Fruit fly (Drosophila melanogaster) whole organism, wandering third instar larva: ENCODE data around the gene CG4666.
A peak's percentile ranks its signal among the peaks of the same experiment; 100 is the strongest.

Experiments used
- Abd-B ChIP-seq: fragments of >200 bp; optimal IDR thresholded peaks from 2 replicates; lab custom pipeline; 2017; ENCODE audit warnings: missing biosample characterization, missing genetic modification characterization
- CG32264 ChIP-seq: fragments of 200-800 bp; sonication (Bioruptor generic); optimal IDR thresholded peaks from 2 replicates; lab custom pipeline; 2016; ENCODE audit warnings: missing biosample characterization, missing genetic modification characterization
- CG9705 ChIP-seq: fragments of 200-800 bp; sonication (Bioruptor generic); optimal IDR thresholded peaks from 2 replicates; lab custom pipeline; 2018; ENCODE audit warnings: missing biosample characterization, mild to moderate bottlenecking, missing genetic modification characterization
- CrebA ChIP-seq: fragments of 200-800 bp; sonication (Bioruptor generic); optimal IDR thresholded peaks from 2 replicates; lab custom pipeline; 2016; ENCODE audit warnings: missing biosample characterization, mild to moderate bottlenecking, missing genetic modification characterization, borderline replicate concordance
- Dfd ChIP-seq: fragments of >200 bp; optimal IDR thresholded peaks from 2 replicates; lab custom pipeline; 2017; ENCODE audit warnings: missing biosample characterization, missing genetic modification characterization
- Dif ChIP-seq: fragments of 200-275, 200-300 bp; sonication (Bioruptor generic); optimal IDR thresholded peaks from 2 replicates; lab custom pipeline; 2018; ENCODE audit warnings: missing biosample characterization, missing genetic modification characterization; ENCODE audit not compliant: partially characterized antibody
- HLH106 ChIP-seq: fragments of 200-800 bp; optimal IDR thresholded peaks from 3 replicates; lab custom pipeline; 2019; ENCODE audit warnings: missing biosample characterization, mild to moderate bottlenecking, missing genetic modification characterization, moderate library complexity
- Hnf4 ChIP-seq: fragments of 200-800 bp; sonication (Bioruptor generic); optimal IDR thresholded peaks from 2 replicates; lab custom pipeline; 2016; ENCODE audit warnings: missing biosample characterization, mild to moderate bottlenecking, missing genetic modification characterization
- Hr78 ChIP-seq: fragments of >200 bp; optimal IDR thresholded peaks from 2 replicates; lab custom pipeline; 2017; ENCODE audit warnings: missing biosample characterization, missing genetic modification characterization
- Hr83 ChIP-seq: fragments of 200-300 bp; sonication (Bioruptor generic); optimal IDR thresholded peaks from 2 replicates; lab custom pipeline; 2016; ENCODE audit warnings: missing biosample characterization, mild to moderate bottlenecking, missing genetic modification characterization, moderate library complexity; ENCODE audit not compliant: poor library complexity, severe bottlenecking
- Jra ChIP-seq: sonication (Bioruptor generic); optimal IDR thresholded peaks from 2 replicates; lab custom pipeline; 2016; ENCODE audit warnings: missing biosample characterization, missing genetic modification characterization
- Mio ChIP-seq: sonication (Bioruptor generic); optimal IDR thresholded peaks from 2 replicates; lab custom pipeline; 2016; ENCODE audit warnings: missing biosample characterization, missing genetic modification characterization
- Myc ChIP-seq: fragments of >200 bp; optimal IDR thresholded peaks from 2 replicates; lab custom pipeline; 2017
- N ChIP-seq: fragments of >200 bp; optimal IDR thresholded peaks from 2 replicates; lab custom pipeline; 2018; ENCODE audit warnings: missing biosample characterization, missing external identifiers, missing genetic modification characterization
- OdsH ChIP-seq: fragments of 200-800 bp; sonication (Bioruptor generic); optimal IDR thresholded peaks from 2 replicates; lab custom pipeline; 2016; ENCODE audit warnings: missing biosample characterization, mild to moderate bottlenecking, missing genetic modification characterization
- Rel ChIP-seq, 2 experiments: fragments of 200-800 bp; sonication (Bioruptor generic) in 1 of 2; optimal IDR thresholded peaks; 2 replicates in 1 of 2; 3 replicates in 1 of 2; lab custom pipeline; 2016 to 2019; ENCODE audit warnings: mild to moderate bottlenecking in 2 of 2, missing biosample characterization in 2 of 2, missing genetic modification characterization in 2 of 2, moderate library complexity in 1 of 2
- Sp1 ChIP-seq: fragments of 200-800 bp; sonication (Bioruptor generic); optimal IDR thresholded peaks from 3 replicates; lab custom pipeline; 2019; ENCODE audit warnings: missing biosample characterization, mild to moderate bottlenecking, missing genetic modification characterization, moderate library complexity
- Vsx2 ChIP-seq: fragments of 200-300, 225-300 bp; sonication (Bioruptor generic); optimal IDR thresholded peaks from 2 replicates; lab custom pipeline; 2018; ENCODE audit warnings: missing biosample characterization, missing genetic modification characterization; ENCODE audit not compliant: partially characterized antibody
- br ChIP-seq: fragments of 200-800 bp; sonication (Bioruptor generic); optimal IDR thresholded peaks from 2 replicates; lab custom pipeline; 2016; ENCODE audit warnings: missing biosample characterization, missing genetic modification characterization
- brk ChIP-seq: fragments of 200-800 bp; sonication (Bioruptor generic); optimal IDR thresholded peaks from 2 replicates; lab custom pipeline; 2016; ENCODE audit warnings: missing biosample characterization, mild to moderate bottlenecking, missing genetic modification characterization
- dl ChIP-seq, 2 experiments: fragments of 175-275, 200-275 bp in 1 of 2; fragments of 200-275 bp in 1 of 2; sonication (Bioruptor generic); optimal IDR thresholded peaks; lab custom pipeline; 2018; ENCODE audit warnings: mild to moderate bottlenecking in 2 of 2, missing biosample characterization in 2 of 2, missing genetic modification characterization in 2 of 2, moderate library complexity in 2 of 2; ENCODE audit not compliant: partially characterized antibody in 2 of 2, insufficient read depth in 1 of 2
- dmrt93B ChIP-seq: fragments of 200-800 bp; sonication (Bioruptor generic); optimal IDR thresholded peaks from 2 replicates; lab custom pipeline; 2018; ENCODE audit warnings: missing biosample characterization, mild to moderate bottlenecking, missing genetic modification characterization
- dsf ChIP-seq: sonication (Bioruptor generic); optimal IDR thresholded peaks from 2 replicates; lab custom pipeline; 2016; ENCODE audit warnings: missing biosample characterization, missing genetic modification characterization, borderline replicate concordance
- ey ChIP-seq: fragments of 200-800 bp; sonication (Bioruptor generic); optimal IDR thresholded peaks from 2 replicates; lab custom pipeline; 2016; ENCODE audit warnings: missing biosample characterization, missing genetic modification characterization
- foxo ChIP-seq, 2 experiments: fragments of 200-800 bp; sonication (Bioruptor generic); optimal IDR thresholded peaks; 2 replicates in 1 of 2; 3 replicates in 1 of 2; lab custom pipeline; 2016 to 2017; ENCODE audit warnings: missing biosample characterization in 2 of 2, missing genetic modification characterization in 2 of 2
- fru ChIP-seq: fragments of 200-800 bp; sonication (Bioruptor generic); optimal IDR thresholded peaks from 3 replicates; lab custom pipeline; 2016; ENCODE audit warnings: missing biosample characterization, mild to moderate bottlenecking, missing genetic modification characterization
- h ChIP-seq: fragments of 200-800 bp; sonication (Bioruptor generic); optimal IDR thresholded peaks from 3 replicates; lab custom pipeline; 2016; ENCODE audit warnings: missing biosample characterization, mild to moderate bottlenecking, missing genetic modification characterization
- jim ChIP-seq: fragments of 175-275, 200-325 bp; sonication (Bioruptor generic); optimal IDR thresholded peaks from 2 replicates; lab custom pipeline; 2016; ENCODE audit warnings: missing biosample characterization, mild to moderate bottlenecking, missing genetic modification characterization
- lola ChIP-seq: fragments of >200 bp; optimal IDR thresholded peaks from 2 replicates; lab custom pipeline; 2017; ENCODE audit warnings: missing biosample characterization, missing genetic modification characterization
- pan ChIP-seq: fragments of >200 bp; optimal IDR thresholded peaks from 2 replicates; lab custom pipeline; 2017
- psq ChIP-seq: fragments of 200-800 bp; sonication (Bioruptor generic); optimal IDR thresholded peaks from 3 replicates; lab custom pipeline; 2017; ENCODE audit warnings: missing biosample characterization, mild to moderate bottlenecking, missing genetic modification characterization, moderate library complexity
- rgr ChIP-seq: fragments of 200-800 bp; sonication (Bioruptor generic); optimal IDR thresholded peaks from 3 replicates; lab custom pipeline; 2016; ENCODE audit warnings: missing biosample characterization, mild to moderate bottlenecking, missing genetic modification characterization
- sage ChIP-seq: fragments of 200-800 bp; sonication (Bioruptor generic); optimal IDR thresholded peaks from 2 replicates; lab custom pipeline; 2016; ENCODE audit warnings: missing biosample characterization, mild to moderate bottlenecking, missing genetic modification characterization
- sv ChIP-seq: fragments of 200-800 bp; sonication (Bioruptor generic); optimal IDR thresholded peaks from 3 replicates; lab custom pipeline; 2016; ENCODE audit warnings: missing biosample characterization, missing genetic modification characterization
- tai ChIP-seq: sonication (Bioruptor generic); optimal IDR thresholded peaks from 2 replicates; lab custom pipeline; 2016; ENCODE audit warnings: missing biosample characterization, missing genetic modification characterization
- usp ChIP-seq: fragments of >200 bp; optimal IDR thresholded peaks from 2 replicates; lab custom pipeline; 2017; ENCODE audit warnings: missing biosample characterization, missing genetic modification characterization
- woc ChIP-seq: sonication (Bioruptor generic); optimal IDR thresholded peaks from 2 replicates; lab custom pipeline; 2016; ENCODE audit warnings: missing biosample characterization, mild to moderate bottlenecking, missing genetic modification characterization

The CG4666 gene

DNA sequence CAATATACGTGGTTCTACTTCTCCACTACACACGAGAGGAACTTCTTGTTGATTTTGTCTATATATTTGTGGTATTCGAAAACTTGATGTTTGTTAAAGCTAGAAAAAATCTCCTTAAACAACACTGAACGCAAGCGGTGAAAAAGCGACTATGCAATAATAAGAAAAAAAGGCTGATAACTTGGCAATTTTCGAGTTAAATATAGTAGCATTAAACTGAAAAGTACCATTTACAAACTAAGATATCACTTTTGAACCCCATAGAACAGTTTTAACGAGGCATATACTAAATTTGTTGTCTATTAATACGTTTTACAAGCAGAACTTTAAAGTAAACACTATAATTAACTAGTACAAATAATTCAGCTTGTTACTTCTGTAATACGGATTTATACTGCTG, at the start of gene CG4666:
CG4666 (minus strand) TSS at position 101 of the 400 bp plus-strand sequence.
- TF ChIP-seq Dif (GFP tag; lab: Kevin White, UChicago) (no peak), tai (no peak), br (GFP tag; lab: Kevin White, UChicago) (no peak), brk (GFP tag; lab: Kevin White, UChicago) (no peak), Mio (GFP tag; lab: Kevin White, UChicago) (no peak), Dfd (no peak), pan (lab: Kevin White, UChicago) (no peak)

DNA sequence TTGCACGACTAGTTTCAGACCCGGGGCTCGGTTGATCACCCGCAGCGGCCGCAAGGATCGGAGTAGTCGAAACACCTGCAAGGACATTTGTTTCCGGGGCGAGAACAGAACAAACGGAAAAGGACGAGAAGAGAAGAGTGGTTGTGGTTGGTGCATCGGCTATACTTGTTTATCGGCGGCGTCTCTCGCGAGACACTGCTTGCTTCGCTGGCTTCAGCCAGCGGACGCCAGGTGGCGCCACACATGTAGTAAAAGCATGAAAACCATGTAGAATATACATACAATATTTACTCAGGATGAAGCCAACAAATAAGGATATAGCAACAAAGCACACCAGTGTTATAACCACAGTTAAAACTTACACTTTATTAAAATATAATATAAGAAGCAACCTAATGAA, 32.3 kb upstream of the CG4666 start:
- no peak for TF ChIP-seq psq (GFP tag; lab: Kevin White, UChicago)
- TF ChIP-seq foxo (GFP tag; optimal IDR thresholded peaks at IDR 0.05; lab: Kevin White, UChicago), result no peak
- no peak for TF ChIP-seq sage (GFP tag; lab: Kevin White, UChicago)
- no peak for TF ChIP-seq N (GFP tag; lab: Kevin White, UChicago)
- TF ChIP-seq sv (GFP tag; lab: Kevin White, UChicago), result no peak
- no peak for TF ChIP-seq Rel (GFP tag; optimal IDR thresholded peaks at IDR 0.05; lab: Kevin White, UChicago)
- no peak for TF ChIP-seq Rel (tag; optimal IDR thresholded peaks at IDR 0.05; lab: Kevin White, UChicago)
- TF ChIP-seq lola (GFP tag; lab: Kevin White, UChicago), result no peak
- no peak for TF ChIP-seq Vsx2 (GFP tag; lab: Kevin White, UChicago)
- no peak for TF ChIP-seq usp
- no peak for TF ChIP-seq CG32264 (GFP tag; lab: Kevin White, UChicago)
- no peak for TF ChIP-seq Dif (GFP tag; lab: Kevin White, UChicago)
- no peak for TF ChIP-seq Hr78 (GFP tag; lab: Kevin White, UChicago)
- TF ChIP-seq br (GFP tag; lab: Kevin White, UChicago), result no peak
- no peak for TF ChIP-seq dl (GFP tag; optimal IDR thresholded peaks at IDR 0.05; lab: Kevin White, UChicago; ENCODE audit: insufficient read depth in 1 of 2, partially characterized antibody in 2 of 2)
- no peak for TF ChIP-seq tai
- no peak for TF ChIP-seq Dfd
- TF ChIP-seq Jra (GFP tag; lab: Kevin White, UChicago), result no peak
- TF ChIP-seq ey, result no peak
- no peak for TF ChIP-seq Hnf4
- TF ChIP-seq Sp1, result no peak

DNA sequence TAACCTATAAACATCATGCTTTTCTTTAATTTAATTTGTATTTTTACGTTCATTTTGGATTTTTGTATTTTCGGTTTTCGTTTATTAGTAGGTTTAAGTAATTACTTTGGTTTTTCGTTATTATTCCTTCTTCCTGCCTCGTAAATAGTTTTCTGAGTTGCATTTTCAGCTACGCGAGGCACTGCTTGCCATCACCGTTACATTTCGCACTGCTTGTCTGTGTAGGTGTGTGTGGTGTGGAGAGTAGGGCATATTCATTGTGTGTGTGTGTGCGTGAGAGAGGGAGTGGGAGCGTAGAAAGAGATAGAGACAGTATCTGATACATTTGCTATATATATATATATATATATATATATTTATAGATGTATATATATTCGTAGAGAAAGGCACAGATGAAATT, 27.1 kb upstream of the CG4666 start:
- TF ChIP-seq usp (no peak), rgr (GFP tag; lab: Kevin White, UChicago) (no peak), foxo (GFP tag; optimal IDR thresholded peaks at IDR 0.05; lab: Kevin White, UChicago) (no peak), dl (GFP tag; optimal IDR thresholded peaks at IDR 0.05; lab: Kevin White, UChicago; ENCODE audit: insufficient read depth in 1 of 2, partially characterized antibody in 2 of 2) (no peak), jim (GFP tag; lab: Kevin White, UChicago) (no peak), psq (GFP tag; lab: Kevin White, UChicago) (no peak), fru (GFP tag; lab: Kevin White, UChicago) (no peak), CrebA (no peak), Sp1 (no peak), br (GFP tag; lab: Kevin White, UChicago) (no peak), dsf (GFP tag; lab: Kevin White, UChicago) (no peak), woc (GFP tag; lab: Kevin White, UChicago) (no peak), Mio (GFP tag; lab: Kevin White, UChicago) (no peak), CG9705 (GFP tag; lab: Kevin White, UChicago) (no peak), Rel (GFP tag; optimal IDR thresholded peaks at IDR 0.05; lab: Kevin White, UChicago) (no peak), Rel (tag; optimal IDR thresholded peaks at IDR 0.05; lab: Kevin White, UChicago) (no peak), Hr78 (GFP tag; lab: Kevin White, UChicago) (no peak), Dif (GFP tag; lab: Kevin White, UChicago) (no peak)

DNA sequence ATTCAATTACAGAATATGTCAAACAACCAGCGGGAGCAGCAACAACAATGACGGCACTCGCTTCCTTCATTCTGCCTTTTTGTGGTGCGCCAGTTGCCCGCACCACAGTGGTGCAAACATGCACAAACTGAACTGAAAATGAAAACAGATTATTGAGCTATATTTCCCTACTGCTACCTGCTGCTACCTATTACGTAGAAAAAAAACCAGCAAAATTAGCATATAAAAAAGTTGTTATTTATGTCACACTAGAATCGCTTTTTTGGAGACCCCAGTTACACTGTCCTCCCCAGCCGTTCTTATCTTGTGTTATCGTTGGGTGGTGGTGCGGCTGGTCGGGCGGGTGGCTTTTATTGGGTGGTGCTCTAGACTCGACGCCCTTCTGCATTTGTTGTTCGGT, 20.0 kb upstream of the CG4666 start:
- TF ChIP-seq N (GFP tag; lab: Kevin White, UChicago) (no peak), h (GFP tag; lab: Kevin White, UChicago) (peak; percentile 83), Sp1 (no peak), psq (GFP tag; lab: Kevin White, UChicago) (peak; percentile 49), woc (GFP tag; lab: Kevin White, UChicago) (peak; percentile 47), Jra (GFP tag; lab: Kevin White, UChicago) (peak; percentile 26), Dif (GFP tag; lab: Kevin White, UChicago) (no peak), Vsx2 (GFP tag; lab: Kevin White, UChicago) (no peak), Myc (lab: Kevin White, UChicago) (no peak), Hnf4 (peak; percentile 53), CG9705 (GFP tag; lab: Kevin White, UChicago) (no peak), pan (lab: Kevin White, UChicago) (no peak), CrebA (no peak), Abd-B (GFP tag; lab: Kevin White, UChicago) (no peak), dmrt93B (peak; percentile 55), jim (GFP tag; lab: Kevin White, UChicago) (no peak), sv (GFP tag; lab: Kevin White, UChicago) (peak; percentile 54), Hr78 (GFP tag; lab: Kevin White, UChicago) (no peak), fru (GFP tag; lab: Kevin White, UChicago) (peak; percentile 82), dsf (GFP tag; lab: Kevin White, UChicago) (no peak), foxo (GFP tag; optimal IDR thresholded peaks at IDR 0.05; lab: Kevin White, UChicago) (peak; percentile 40 to 84), OdsH (GFP tag; lab: Kevin White, UChicago) (peak; percentile 67), CG32264 (GFP tag; lab: Kevin White, UChicago) (peak; percentile 8), HLH106 (peak; percentile 62), Rel (GFP tag; optimal IDR thresholded peaks at IDR 0.05; lab: Kevin White, UChicago) (no peak), Rel (tag; optimal IDR thresholded peaks at IDR 0.05; lab: Kevin White, UChicago) (no peak), Hr83 (GFP tag; lab: Kevin White, UChicago) (no peak), Mio (GFP tag; lab: Kevin White, UChicago) (no peak), dl (GFP tag; optimal IDR thresholded peaks at IDR 0.05; lab: Kevin White, UChicago; ENCODE audit: insufficient read depth in 1 of 2, partially characterized antibody in 2 of 2) (no peak), tai (peak; percentile 45), brk (GFP tag; lab: Kevin White, UChicago) (no peak)
